Fruit fly (Drosophila melanogaster): ENCODE measurements around the gene eEF2.

Gene eEF2

dm6 chr2L:21629814-21630562, 52.0 kb downstream of the eEF2 start, which contains the start of gene Df31 (continued):
- TF ChIP-seq lov (optimal IDR thresholded peaks at IDR 0.05) (no peak), lov (GFP tag; IDR thresholded peaks at IDR 0.05) (0 out of 3 replicates have a peak, but pooled peaks have one; percentile 55), Neu2 (GFP tag; optimal IDR thresholded peaks at IDR 0.05; ENCODE audit: borderline replicate concordance) (no peak), H2.0 (GFP tag; IDR thresholded peaks at IDR 0.05) (no peak; the same call in 1 of the 2 replicates), Awh (GFP tag; IDR thresholded peaks at IDR 0.05) (no peak), ro (GFP tag; IDR thresholded peaks at IDR 0.05) (no peak), CG10462 (GFP tag; optimal IDR thresholded peaks at IDR 0.05) (no peak), esg (GFP tag; conservative IDR thresholded peaks at IDR 0.05) (no peak), CG13296 (GFP tag; optimal IDR thresholded peaks at IDR 0.05) (peak; percentile 44), ewg (GFP tag; optimal IDR thresholded peaks at IDR 0.05) (no peak), Dll (GFP tag; IDR thresholded peaks at IDR 0.05; ENCODE audit: partially characterized antibody) (peak; percentile 88), amos (GFP tag; IDR thresholded peaks at IDR 0.05; ENCODE audit: partially characterized antibody) (peak; percentile 94), Dfd (GFP tag; optimal IDR thresholded peaks at IDR 0.05) (no peak), CG3995 (GFP tag; optimal IDR thresholded peaks at IDR 0.05) (peak; percentile 39), pros (GFP tag; optimal IDR thresholded peaks at IDR 0.05) (peak; percentile 98), Bgb (GFP tag; IDR thresholded peaks at IDR 0.05; ENCODE audit: partially characterized antibody) (peak; percentile 96), Asciz (GFP tag; optimal IDR thresholded peaks at IDR 0.05) (peak; percentile 1), mld (GFP tag; IDR thresholded peaks at IDR 0.05; ENCODE audit: partially characterized antibody) (peak; percentile 82; the same call in 2 of the 3 replicates), NK7.1 (GFP tag; optimal IDR thresholded peaks at IDR 0.05) (no peak), MBD-R2 (GFP tag; IDR thresholded peaks at IDR 0.05) (peak; percentile 76), run (tag; optimal IDR thresholded peaks at IDR 0.05) (no peak), CG6254 (GFP tag; optimal IDR thresholded peaks at IDR 0.05) (peak; percentile 38), danr (GFP tag; IDR thresholded peaks at IDR 0.05) (no peak), tap (tag; optimal IDR thresholded peaks at IDR 0.05) (peak; percentile 22), CG7786 (GFP tag; optimal IDR thresholded peaks at IDR 0.05) (peak; percentile 37), CG4617 (GFP tag; optimal IDR thresholded peaks at IDR 0.05; ENCODE audit: borderline replicate concordance) (peak; percentile 35), odd (GFP tag; optimal IDR thresholded peaks at IDR 0.05) (peak; percentile 24), CG4854 (GFP tag; optimal IDR thresholded peaks at IDR 0.05) (peak; percentile 38), CG42726 (GFP tag; IDR thresholded peaks at IDR 0.05; ENCODE audit: partially characterized antibody) (peak; percentile 94; the same call in 1 of the 2 replicates), CG9797 (GFP tag; optimal IDR thresholded peaks at IDR 0.05) (peak; percentile 21), CkIIα-i1 (GFP tag; IDR thresholded peaks at IDR 0.05) (no peak), CG11085 (GFP tag; IDR thresholded peaks at IDR 0.05) (no peak), Dbx (GFP tag; IDR thresholded peaks at IDR 0.05) (no peak), lbe (GFP tag; optimal IDR thresholded peaks at IDR 0.05) (peak; percentile 64), stwl (tag; optimal IDR thresholded peaks at IDR 0.05) (peak; percentile 86), CG14014 (GFP tag; IDR thresholded peaks at IDR 0.05) (peak; percentile 60; the same call in 1 of the 2 replicates), nau (GFP tag; optimal IDR thresholded peaks at IDR 0.05) (no peak), E2f2 (GFP tag; IDR thresholded peaks at IDR 0.05) (peak; percentile 57), CG13894 (tag; optimal IDR thresholded peaks at IDR 0.05) (peak; percentile 71), fd96Cb (tag; optimal IDR thresholded peaks at IDR 0.05) (no peak), CG14965 (GFP tag; optimal IDR thresholded peaks at IDR 0.05; ENCODE audit: borderline replicate concordance) (no peak), tin (GFP tag; optimal IDR thresholded peaks at IDR 0.05) (peak; percentile 69), schlank (tag; optimal IDR thresholded peaks at IDR 0.05) (peak; percentile 1), CG2129 (GFP tag; IDR thresholded peaks at IDR 0.05; ENCODE audit: partially characterized antibody) (peak; percentile 79), en (GFP tag; optimal IDR thresholded peaks at IDR 0.05) (peak; percentile 28), gt (GFP tag; IDR thresholded peaks at IDR 0.05) (no peak), trem (tag; optimal IDR thresholded peaks at IDR 0.05) (peak; percentile 78), YL-1 (GFP tag; optimal IDR thresholded peaks at IDR 0.05) (no peak)

Data from whole organism, embryonic.